Worm (Caenorhabditis elegans) whole organism, L3 larva: ENCODE data around the gene cfim-2.

Experiments used
- ZK546.5 ChIP-seq: sonication (generic microtip); optimal IDR thresholded peaks from 2 replicates; lab custom pipeline; 2017; ENCODE audit warnings: missing biosample characterization, missing genetic modification characterization
- egl-27 ChIP-seq: sonication (generic microtip); optimal IDR thresholded peaks from 4 replicates; lab custom pipeline; 2017; ENCODE audit warnings: missing biosample characterization, missing genetic modification reagents, missing genetic modification characterization
- fkh-10 ChIP-seq: sonication (generic microtip); optimal IDR thresholded peaks from 2 replicates; lab custom pipeline; 2017; ENCODE audit warnings: missing biosample characterization, missing genetic modification reagents, missing genetic modification characterization
- lin-15B ChIP-seq: fragments of 150-350 bp; optimal IDR thresholded peaks from 2 replicates; lab custom pipeline; 2014; ENCODE audit warnings: missing biosample characterization, missing genetic modification characterization
- nhr-11 ChIP-seq: fragments of 150-350 bp; optimal IDR thresholded peaks from 2 replicates; lab custom pipeline; 2014; ENCODE audit warnings: missing biosample characterization, missing genetic modification characterization
- nhr-12 ChIP-seq: fragments of 150-350 bp; optimal IDR thresholded peaks from 2 replicates; lab custom pipeline; 2014; ENCODE audit warnings: missing biosample characterization, missing genetic modification characterization
- nhr-23 ChIP-seq: fragments of 150-350 bp; optimal IDR thresholded peaks from 2 replicates; lab custom pipeline; 2014; ENCODE audit warnings: missing biosample characterization, missing genetic modification reagents, missing genetic modification characterization
- nhr-43 ChIP-seq: sonication (generic microtip); optimal IDR thresholded peaks from 2 replicates; lab custom pipeline; 2016; ENCODE audit warnings: mild to moderate bottlenecking, missing genetic modification characterization, missing compliant biosample characterization; ENCODE audit not compliant: poor library complexity, severe bottlenecking

- TF ChIP-seq egl-27 = no peak
- TF ChIP-seq lin-15B = no peak
- TF ChIP-seq fkh-10 (GFP tag; lab: Kevin White, UChicago) = no peak
- no peak for TF ChIP-seq ZK546.5 (tag; lab: Kevin White, UChicago)
- TF ChIP-seq nhr-23 (tag; lab: Kevin White, UChicago) = no peak
- TF ChIP-seq nhr-12 (tag; lab: Kevin White, UChicago) = no peak
- no peak for TF ChIP-seq nhr-11 (tag; lab: Kevin White, UChicago)
- no peak for TF ChIP-seq nhr-43 (tag; lab: Kevin White, UChicago)
Observed at ce11 chrIV:8886228-8886627, 39.9 kb upstream of the cfim-2 start, which contains the start of gene C09G9.5.
